Worm (Caenorhabditis elegans) whole organism, L2 larva: Measurements from ENCODE around the gene C33F10.11.

Experiments used
- C34F6.9 ChIP-seq: fragments of 150-350 bp; optimal IDR thresholded peaks from 2 replicates; lab custom pipeline; 2014; ENCODE audit warnings: missing biosample characterization, missing genetic modification characterization
- F13H6.1 ChIP-seq: sonication (generic microtip); optimal IDR thresholded peaks from 2 replicates; lab custom pipeline; 2016; ENCODE audit warnings: missing genetic modification characterization, missing compliant biosample characterization
- ZK546.5 ChIP-seq: sonication (generic microtip); optimal IDR thresholded peaks from 2 replicates; lab custom pipeline; 2017; ENCODE audit warnings: missing biosample characterization, missing genetic modification characterization
- ama-1 ChIP-seq: fragments of 150-350 bp; optimal IDR thresholded peaks from 2 replicates; lab custom pipeline; 2018; ENCODE audit warnings: inconsistent platforms
- lin-13 ChIP-seq: fragments of 150-350 bp; optimal IDR thresholded peaks from 2 replicates; lab custom pipeline; 2014; ENCODE audit warnings: missing biosample characterization, missing genetic modification reagents, missing genetic modification characterization
- lin-39 ChIP-seq: fragments of 150-350 bp; optimal IDR thresholded peaks from 2 replicates; lab custom pipeline; 2014; ENCODE audit warnings: missing biosample characterization, missing genetic modification reagents, missing genetic modification characterization
- nhr-10 ChIP-seq: sonication (generic microtip); optimal IDR thresholded peaks from 2 replicates; lab custom pipeline; 2017; ENCODE audit warnings: missing biosample characterization, missing genetic modification characterization
- nhr-77 ChIP-seq: fragments of 150-350 bp; optimal IDR thresholded peaks from 2 replicates; lab custom pipeline; 2014; ENCODE audit warnings: missing biosample characterization, missing genetic modification characterization
- snpc-4 ChIP-seq: fragments of 150-350 bp; optimal IDR thresholded peaks from 2 replicates; lab custom pipeline; 2014; ENCODE audit warnings: missing biosample characterization, missing genetic modification characterization
- unc-39 ChIP-seq: fragments of 150-350 bp; optimal IDR thresholded peaks from 2 replicates; lab custom pipeline; 2014; ENCODE audit warnings: missing biosample characterization, missing genetic modification characterization
- unc-62 ChIP-seq: fragments of 150-350 bp; optimal IDR thresholded peaks from 2 replicates; lab custom pipeline; 2014; ENCODE audit warnings: missing biosample characterization, missing genetic modification reagents, missing genetic modification characterization
- zag-1 ChIP-seq: fragments of 150-350 bp; optimal IDR thresholded peaks from 2 replicates; lab custom pipeline; 2014; ENCODE audit warnings: missing biosample characterization, missing genetic modification characterization

- no peak for TF ChIP-seq ZK546.5 (tag; lab: Kevin White, UChicago)
- no peak for TF ChIP-seq F13H6.1 (tag; lab: Kevin White, UChicago)
- TF ChIP-seq zag-1 (tag; lab: Kevin White, UChicago): no peak
- no peak for TF ChIP-seq C34F6.9
- no peak for TF ChIP-seq ama-1
- TF ChIP-seq lin-39 (tag; lab: Kevin White, UChicago): no peak
- TF ChIP-seq nhr-77 (tag; lab: Kevin White, UChicago): no peak
- no peak for TF ChIP-seq snpc-4 (tag; lab: Kevin White, UChicago)
- TF ChIP-seq lin-13 (GFP tag; lab: Kevin White, UChicago): no peak
- TF ChIP-seq nhr-10 (tag; lab: Kevin White, UChicago): no peak
- TF ChIP-seq unc-62 (GFP tag; lab: Kevin White, UChicago): no peak
- TF ChIP-seq unc-39 (tag; lab: Kevin White, UChicago): no peak
Measured at ce11 chrII:4837659-4838058, 3.0 kb upstream of the C33F10.11 start, which contains the start of gene C33F10.12.
